Worm (Caenorhabditis elegans): ENCODE results near the gene C27D8.1.

DNA sequence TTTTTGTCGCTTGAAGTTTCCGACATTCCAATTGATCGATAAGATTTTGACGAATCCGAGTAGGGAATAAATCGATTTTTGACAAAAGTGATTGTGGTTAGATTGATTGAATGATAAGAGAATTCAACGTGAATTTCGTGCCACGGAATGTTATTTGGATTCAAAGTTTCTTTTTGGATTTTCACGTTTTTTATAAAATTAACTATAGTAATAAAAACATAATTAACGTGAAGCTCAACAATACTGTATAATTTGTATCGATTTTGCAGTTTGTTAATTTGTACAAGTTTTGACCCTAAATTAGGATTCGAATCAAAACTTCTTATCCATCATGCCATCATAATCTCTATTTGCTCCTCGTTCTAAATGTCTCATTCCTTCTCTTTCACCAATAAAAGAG, 27.1 kb downstream of the C27D8.1 start, which contains the start of gene C36H8.1:
- no peak for TF ChIP-seq flt-1 (GFP tag; IDR thresholded peaks at IDR 0.05)
- no peak for TF ChIP-seq ama-1 (optimal IDR thresholded peaks at IDR 0.05)
- TF ChIP-seq B0310.2 (tag; optimal IDR thresholded peaks at IDR 0.05) = no peak
- TF ChIP-seq pes-1 (GFP tag; IDR thresholded peaks at IDR 0.05) = no peak
- no peak for TF ChIP-seq sea-1 (GFP tag; conservative IDR thresholded peaks at IDR 0.05)
- no peak for TF ChIP-seq hnd-1 (tag; optimal IDR thresholded peaks at IDR 0.05)
- no peak for TF ChIP-seq ets-7 (tag; optimal IDR thresholded peaks at IDR 0.05)
- no peak for TF ChIP-seq tra-4 (tag; optimal IDR thresholded peaks at IDR 0.05)
- TF ChIP-seq aly-1 (tag; optimal IDR thresholded peaks at IDR 0.05) = no peak
- TF ChIP-seq tbx-11 (GFP tag; IDR thresholded peaks at IDR 0.05) = no peak
- TF ChIP-seq tbx-37 (GFP tag; conservative IDR thresholded peaks at IDR 0.05) = no peak
- TF ChIP-seq hmbx-1 (tag; optimal IDR thresholded peaks at IDR 0.05) = no peak
- no peak for TF ChIP-seq hmg-4 (GFP tag; optimal IDR thresholded peaks at IDR 0.05)
